Fruit fly (Drosophila melanogaster) S2 (cell line): ENCODE data around the gene Abcd3.

ENCODE experiments used
- CG8478 ChIP-seq: fragments of >200 bp; optimal IDR thresholded peaks from 2 replicates; lab custom pipeline; 2018
- CTCF ChIP-seq, 2 experiments: fragments of >200 bp; optimal IDR thresholded peaks; 2 replicates each; lab custom pipeline; 2018

dm6 chrX:19701611-19702010 is 49.0 kb upstream of the Abcd3 start, which contains the start of gene Tcs4:
- TF ChIP-seq CTCF (optimal IDR thresholded peaks at IDR 0.05; lab: Kevin White, UChicago) (no peak), CG8478 (lab: Kevin White, UChicago) (no peak)
